Worm (Caenorhabditis elegans): ENCODE measurements around the gene Y105C5A.10.
A peak's percentile ranks its signal among the peaks of the same experiment; 100 is the strongest.

The Y105C5A.10 gene

DNA sequence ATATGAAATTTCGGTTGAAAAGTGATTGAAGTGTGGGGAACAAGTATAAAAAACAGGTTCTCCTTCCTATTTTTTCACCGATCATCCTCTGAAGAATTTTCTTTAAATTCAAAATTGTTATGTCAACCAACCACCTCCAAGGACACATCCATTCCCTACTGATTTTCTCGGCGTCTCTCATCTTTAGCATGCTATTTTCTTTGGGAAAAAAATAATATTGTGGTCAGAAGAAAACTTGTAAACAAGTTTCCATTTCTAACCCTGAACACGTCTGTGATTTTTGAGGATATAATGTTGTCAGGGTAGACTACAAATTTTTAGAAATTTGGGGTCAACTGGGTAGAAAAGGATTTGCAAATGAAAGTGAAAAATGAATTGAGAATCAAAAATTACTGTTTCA lies 17.9 kb upstream of the Y105C5A.10 start:
- no peak for TF ChIP-seq unc-86 (tag; optimal IDR thresholded peaks at IDR 0.05)
- TF ChIP-seq F16B12.6 (tag; optimal IDR thresholded peaks at IDR 0.05) = no peak
- TF ChIP-seq sox-4 (tag; optimal IDR thresholded peaks at IDR 0.05) = no peak
- no peak for TF ChIP-seq aha-1 (tag; optimal IDR thresholded peaks at IDR 0.05)
- peak; percentile 13 for TF ChIP-seq mep-1 (tag; optimal IDR thresholded peaks at IDR 0.05)
- peak; percentile 34 for TF ChIP-seq blmp-1 (tag; optimal IDR thresholded peaks at IDR 0.05)
- TF ChIP-seq C34B4.2 (tag; optimal IDR thresholded peaks at IDR 0.05) = no peak
- TF ChIP-seq elt-3 (tag; optimal IDR thresholded peaks at IDR 0.05) = peak in 1 of 6 experiments; percentile 36
- TF ChIP-seq lsy-2 (tag; optimal IDR thresholded peaks at IDR 0.05) = peak in 1 of 2 experiments; percentile 28
- TF ChIP-seq nhr-85 (tag) = peak; percentile 87
- peak; percentile 50 for TF ChIP-seq nhr-20 (tag; optimal IDR thresholded peaks at IDR 0.05)
- no peak for TF ChIP-seq aly-2 (tag; optimal IDR thresholded peaks at IDR 0.05)
- TF ChIP-seq efl-3 (GFP tag; optimal IDR thresholded peaks at IDR 0.05) = no peak
- TF ChIP-seq fos-1 (tag; optimal IDR thresholded peaks at IDR 0.05) = no peak
- no peak for TF ChIP-seq lin-13 (GFP tag; optimal IDR thresholded peaks at IDR 0.05)
- no peak for TF ChIP-seq ama-1 (optimal IDR thresholded peaks at IDR 0.05)

- TF ChIP-seq dpl-1 (GFP tag; optimal IDR thresholded peaks at IDR 0.05) (no peak), lin-15B (tag; optimal IDR thresholded peaks at IDR 0.05) (no peak), nhr-28 (tag; optimal IDR thresholded peaks at IDR 0.05) (no peak), tlp-1 (tag; optimal IDR thresholded peaks at IDR 0.05) (no peak), lsy-2 (tag; optimal IDR thresholded peaks at IDR 0.05) (no peak), elt-3 (tag; optimal IDR thresholded peaks at IDR 0.05) (no peak), jun-1 (tag; optimal IDR thresholded peaks at IDR 0.05) (no peak), nhr-20 (tag; optimal IDR thresholded peaks at IDR 0.05) (no peak), lir-3 (tag; optimal IDR thresholded peaks at IDR 0.05; ENCODE audit: poor library complexity) (no peak), nhr-77 (tag; optimal IDR thresholded peaks at IDR 0.05) (no peak), mef-2 (tag; optimal IDR thresholded peaks at IDR 0.05) (no peak), sup-37 (GFP tag; optimal IDR thresholded peaks at IDR 0.05) (no peak), ztf-11 (tag; optimal IDR thresholded peaks at IDR 0.05) (no peak), grh-1 (GFP tag; IDR thresholded peaks at IDR 0.05) (no peak), dsc-1 (tag; optimal IDR thresholded peaks at IDR 0.05) (no peak), aha-1 (tag; optimal IDR thresholded peaks at IDR 0.05) (no peak)
Measured at ce11 chrIV:15631217-15631616, 4.3 kb upstream of the Y105C5A.10 start, which contains the start of gene Y105C5A.9. Y105C5A.9 (plus strand) TSS chrIV:15631517.

ce11 chrIV:15634240-15634789 lies 1.2 kb upstream of the Y105C5A.10 start, which contains the start of gene Y105C5A.1274:
Y105C5A.1274 (plus strand) TSS chrIV:15634739.
- peak in 1 of 2 experiments; percentile 33 for TF ChIP-seq lsy-2 (tag; optimal IDR thresholded peaks at IDR 0.05)

- TF ChIP-seq snu-23 (GFP tag; optimal IDR thresholded peaks at IDR 0.05) = no peak
- no peak for TF ChIP-seq hlh-17 (GFP tag; optimal IDR thresholded peaks at IDR 0.05; ENCODE audit: borderline replicate concordance)
- no peak for TF ChIP-seq lin-13 (GFP tag; optimal IDR thresholded peaks at IDR 0.05)
- TF ChIP-seq mep-1 (tag; optimal IDR thresholded peaks at IDR 0.05) = no peak
- no peak for TF ChIP-seq zag-1 (tag; optimal IDR thresholded peaks at IDR 0.05)
- TF ChIP-seq ceh-63 (GFP tag; optimal IDR thresholded peaks at IDR 0.05) = no peak
- TF ChIP-seq vab-15 (tag; optimal IDR thresholded peaks at IDR 0.05) = no peak
- TF ChIP-seq nhr-71 (tag; optimal IDR thresholded peaks at IDR 0.05) = no peak
Measured at ce11 chrIV:15639223-15639622, 3.7 kb downstream of the Y105C5A.10 start.

- no peak for TF ChIP-seq nhr-47 (tag; optimal IDR thresholded peaks at IDR 0.05)
- TF ChIP-seq C16A3.4 (tag; optimal IDR thresholded peaks at IDR 0.05) = no peak
- TF ChIP-seq elt-2 (tag; optimal IDR thresholded peaks at IDR 0.05) = peak; percentile 84
- no peak for TF ChIP-seq Y116A8C.19 (tag; optimal IDR thresholded peaks at IDR 0.05; ENCODE audit: borderline replicate concordance)
- TF ChIP-seq lsy-2 (tag; optimal IDR thresholded peaks at IDR 0.05) = peak in 1 of 2 experiments; percentile 3
- TF ChIP-seq nhr-77 (tag; optimal IDR thresholded peaks at IDR 0.05) = no peak
- no peak for TF ChIP-seq nhr-12 (tag; optimal IDR thresholded peaks at IDR 0.05)
- TF ChIP-seq lin-35 (GFP tag; optimal IDR thresholded peaks at IDR 0.05) = peak in 1 of 2 experiments; percentile 17
- no peak for TF ChIP-seq tbx-2 (tag; optimal IDR thresholded peaks at IDR 0.05)
- no peak for TF ChIP-seq nhr-20 (tag; optimal IDR thresholded peaks at IDR 0.05)
- TF ChIP-seq ceh-90 (tag; optimal IDR thresholded peaks at IDR 0.05) = no peak
- TF ChIP-seq efl-1 (optimal IDR thresholded peaks at IDR 0.05) = no peak
- peak in 1 of 2 experiments; percentile 34 for TF ChIP-seq efl-1 (GFP tag; optimal IDR thresholded peaks at IDR 0.05 in 1 of 2)
- no peak for TF ChIP-seq isw-1 (GFP tag; IDR thresholded peaks at IDR 0.05)
- no peak for TF ChIP-seq lin-13 (GFP tag; optimal IDR thresholded peaks at IDR 0.05)
- no peak for TF ChIP-seq ceh-8 (GFP tag; optimal IDR thresholded peaks at IDR 0.05)
- no peak for TF ChIP-seq sup-37 (GFP tag; optimal IDR thresholded peaks at IDR 0.05)
- no peak for TF ChIP-seq ztf-11 (tag; optimal IDR thresholded peaks at IDR 0.05)
Measured at ce11 chrIV:15640852-15641251, 5.3 kb downstream of the Y105C5A.10 start, which contains the start of gene Y105C5A.13. Y105C5A.13 (plus strand) TSS chrIV:15641231.

All from whole organism, L1 larva.